Fruit fly (Drosophila melanogaster) whole organism, prepupa: ENCODE results near the gene CG14118.

Experiments used
- Blimp-1 ChIP-seq: fragments of 200-800 bp; sonication (Bioruptor generic); optimal IDR thresholded peaks from 3 replicates; lab custom pipeline; 2017; ENCODE audit warnings: missing biosample characterization, missing genetic modification characterization, mild to moderate bottlenecking, moderate library complexity, missing genetic modification reagents
- CG10631 ChIP-seq: fragments of 200-800 bp; sonication (Bioruptor generic); optimal IDR thresholded peaks from 2 replicates; lab custom pipeline; 2016; ENCODE audit warnings: missing biosample characterization, missing genetic modification characterization
- CG10669 ChIP-seq: fragments of 200-800 bp; sonication (Bioruptor generic); optimal IDR thresholded peaks from 3 replicates; lab custom pipeline; 2018; ENCODE audit warnings: missing biosample characterization, mild to moderate bottlenecking, missing genetic modification characterization, moderate library complexity
- CG11294 ChIP-seq: fragments of 200-800 bp; sonication (Bioruptor generic); IDR thresholded peaks from 2 replicates; pipeline ENCODE4 v1.3.6; 2022; ENCODE audit warnings: missing biosample characterization, missing genetic modification characterization
- CG11762 ChIP-seq: fragments of 200-800 bp; sonication (Bioruptor generic); optimal IDR thresholded peaks from 3 replicates; lab custom pipeline; 2016; ENCODE audit warnings: missing biosample characterization, missing genetic modification characterization; ENCODE audit not compliant: insufficient read depth
- CG15336 ChIP-seq: fragments of 200-800 bp; sonication (Bioruptor generic); IDR thresholded peaks from 2 replicates; pipeline ENCODE4 v1.3.6; 2022; ENCODE audit warnings: missing biosample characterization, missing genetic modification characterization
- CG1621 ChIP-seq: fragments of 200-800 bp; sonication (Bioruptor generic); optimal IDR thresholded peaks from 3 replicates; lab custom pipeline; 2018; ENCODE audit warnings: missing biosample characterization, mild to moderate bottlenecking, missing genetic modification characterization
- CG16779 ChIP-seq: fragments of 200-800 bp; sonication (Bioruptor generic); optimal IDR thresholded peaks from 3 replicates; lab custom pipeline; 2017; ENCODE audit warnings: missing biosample characterization, mild to moderate bottlenecking, missing genetic modification characterization
- CG3032 ChIP-seq: fragments of 200-800 bp; optimal IDR thresholded peaks from 2 replicates; lab custom pipeline; 2019; ENCODE audit warnings: missing biosample characterization, mild to moderate bottlenecking, missing genetic modification characterization, moderate library complexity
- CG32006 ChIP-seq: fragments of 200-800 bp; sonication (Bioruptor generic); optimal IDR thresholded peaks from 3 replicates; lab custom pipeline; 2017; ENCODE audit warnings: missing biosample characterization, mild to moderate bottlenecking, missing genetic modification characterization
- CG34406 ChIP-seq: fragments of 200-800 bp; sonication (Bioruptor generic); optimal IDR thresholded peaks from 3 replicates; lab custom pipeline; 2016; ENCODE audit warnings: missing biosample characterization, missing genetic modification characterization
- CG3919 ChIP-seq: fragments of 200-800 bp; sonication (Bioruptor generic); optimal IDR thresholded peaks from 3 replicates; lab custom pipeline; 2016; ENCODE audit warnings: missing biosample characterization, missing genetic modification characterization
- CG4318 ChIP-seq: fragments of 200-800 bp; sonication (Bioruptor generic); optimal IDR thresholded peaks from 3 replicates; lab custom pipeline; 2017; ENCODE audit warnings: missing biosample characterization, mild to moderate bottlenecking, missing genetic modification characterization
- CG6163 ChIP-seq: fragments of 200-800 bp; sonication (Bioruptor generic); IDR thresholded peaks from 3 replicates; pipeline ENCODE4 v1.3.6; 2022; ENCODE audit warnings: missing biosample characterization, missing genetic modification characterization
- CG6276 ChIP-seq: fragments of 200-800 bp; sonication (Bioruptor generic); optimal IDR thresholded peaks from 2 replicates; lab custom pipeline; 2017; ENCODE audit warnings: missing biosample characterization, mild to moderate bottlenecking, missing genetic modification characterization
- CG6792 ChIP-seq: fragments of 200-800 bp; sonication (Bioruptor generic); optimal IDR thresholded peaks from 3 replicates; lab custom pipeline; 2016; ENCODE audit warnings: missing biosample characterization, missing genetic modification characterization
- CG6808 ChIP-seq: fragments of 200-800 bp; sonication (Bioruptor generic); optimal IDR thresholded peaks from 3 replicates; lab custom pipeline; 2017; ENCODE audit warnings: missing biosample characterization, missing genetic modification characterization, mild to moderate bottlenecking, moderate library complexity, missing genetic modification reagents
- CG6854 ChIP-seq: fragments of 200-800 bp; sonication (Bioruptor generic); optimal IDR thresholded peaks from 2 replicates; lab custom pipeline; 2017; ENCODE audit warnings: missing biosample characterization, mild to moderate bottlenecking, missing genetic modification characterization
- CG7368 ChIP-seq: fragments of 200-800 bp; sonication (Bioruptor generic); optimal IDR thresholded peaks from 3 replicates; lab custom pipeline; 2016; ENCODE audit warnings: missing biosample characterization, missing genetic modification characterization
- CG8119 ChIP-seq: fragments of 200-800 bp; sonication (Bioruptor generic); IDR thresholded peaks from 3 replicates; pipeline ENCODE4 v1.3.6; 2022; ENCODE audit warnings: missing biosample characterization, missing genetic modification characterization
- CG8319 ChIP-seq: fragments of 200-800 bp; sonication (Bioruptor generic); optimal IDR thresholded peaks from 3 replicates; lab custom pipeline; 2016; ENCODE audit warnings: missing biosample characterization, missing genetic modification characterization
- CG8632 ChIP-seq: fragments of 200-800 bp; sonication (Bioruptor generic); optimal IDR thresholded peaks from 3 replicates; lab custom pipeline; 2016; ENCODE audit warnings: missing biosample characterization, missing genetic modification characterization
- Eip78C ChIP-seq: fragments of 200-800 bp; sonication (Bioruptor generic); peaks from one replicate; lab custom pipeline; 2016; ENCODE audit warnings: missing biosample characterization, missing genetic modification characterization
- Eip93F ChIP-seq: fragments of 200-800 bp; sonication (Bioruptor generic); optimal IDR thresholded peaks from 2 replicates; lab custom pipeline; 2016; ENCODE audit warnings: missing biosample characterization, mild to moderate bottlenecking, missing genetic modification characterization
- Ets21C ChIP-seq: fragments of 200-800 bp; sonication (Bioruptor generic); optimal IDR thresholded peaks from 3 replicates; lab custom pipeline; 2016; ENCODE audit warnings: missing biosample characterization, missing genetic modification characterization
- Ets96B ChIP-seq: fragments of 200-800 bp; optimal IDR thresholded peaks from 2 replicates; lab custom pipeline; 2019; ENCODE audit warnings: missing biosample characterization, mild to moderate bottlenecking, missing genetic modification characterization, moderate library complexity
- Gug ChIP-seq: fragments of 200-800 bp; sonication (Bioruptor generic); IDR thresholded peaks from 2 replicates; pipeline ENCODE4 v1.3.6; 2022; ENCODE audit warnings: missing biosample characterization, missing genetic modification characterization
- Hr38 ChIP-seq: sonication (Bioruptor generic); optimal IDR thresholded peaks from 2 replicates; lab custom pipeline; 2016; ENCODE audit warnings: missing biosample characterization, missing genetic modification characterization
- Lpt ChIP-seq: fragments of 200-800 bp; sonication (Bioruptor generic); optimal IDR thresholded peaks from 3 replicates; lab custom pipeline; 2016; ENCODE audit warnings: missing biosample characterization, missing genetic modification characterization
- Met ChIP-seq: fragments of 200-800 bp; sonication (Bioruptor generic); optimal IDR thresholded peaks from 3 replicates; lab custom pipeline; 2016; ENCODE audit warnings: missing biosample characterization, missing genetic modification characterization
- OdsH ChIP-seq: fragments of 200-800 bp; sonication (Bioruptor generic); optimal IDR thresholded peaks from 3 replicates; lab custom pipeline; 2016; ENCODE audit warnings: missing biosample characterization, missing genetic modification characterization
- Smox ChIP-seq: fragments of 200-800 bp; sonication (Bioruptor generic); optimal IDR thresholded peaks from 3 replicates; lab custom pipeline; 2016; ENCODE audit warnings: missing biosample characterization, missing genetic modification characterization
- Sox14 ChIP-seq: fragments of 200-800 bp; sonication (Bioruptor generic); optimal IDR thresholded peaks from 3 replicates; lab custom pipeline; 2016; ENCODE audit warnings: missing biosample characterization, missing genetic modification characterization
- Sox15 ChIP-seq: fragments of 200-800 bp; sonication (Bioruptor generic); optimal IDR thresholded peaks from 3 replicates; lab custom pipeline; 2016; ENCODE audit warnings: missing biosample characterization, missing genetic modification characterization
- achi ChIP-seq: fragments of 200-800 bp; sonication (Bioruptor generic); optimal IDR thresholded peaks from 3 replicates; lab custom pipeline; 2016; ENCODE audit warnings: missing biosample characterization, missing genetic modification characterization
- acj6 ChIP-seq: fragments of 200-800 bp; sonication (Bioruptor generic); optimal IDR thresholded peaks from 3 replicates; lab custom pipeline; 2016; ENCODE audit warnings: missing biosample characterization, missing genetic modification characterization
- cyc ChIP-seq: fragments of 200-800 bp; sonication (Bioruptor generic); optimal IDR thresholded peaks from 3 replicates; lab custom pipeline; 2016; ENCODE audit warnings: missing biosample characterization, missing genetic modification characterization
- dac ChIP-seq: fragments of 200-800 bp; sonication (Bioruptor generic); optimal IDR thresholded peaks from 2 replicates; lab custom pipeline; 2017; ENCODE audit warnings: missing biosample characterization, mild to moderate bottlenecking, missing genetic modification characterization
- dsx ChIP-seq: fragments of 200-800 bp; optimal IDR thresholded peaks from 3 replicates; lab custom pipeline; 2019; ENCODE audit warnings: missing biosample characterization, mild to moderate bottlenecking, missing genetic modification characterization, moderate library complexity; ENCODE audit not compliant: poor library complexity, severe bottlenecking
- esn ChIP-seq: fragments of 200-800 bp; sonication (Bioruptor generic); optimal IDR thresholded peaks from 2 replicates; lab custom pipeline; 2016; ENCODE audit warnings: missing biosample characterization, mild to moderate bottlenecking, missing genetic modification characterization, moderate library complexity
- fd85E ChIP-seq: fragments of 200-800 bp; sonication (Bioruptor generic); optimal IDR thresholded peaks from 3 replicates; lab custom pipeline; 2016; ENCODE audit warnings: missing biosample characterization, missing genetic modification characterization
- fkh ChIP-seq: fragments of 200-800 bp; sonication (Bioruptor generic); optimal IDR thresholded peaks from 3 replicates; lab custom pipeline; 2017; ENCODE audit warnings: missing biosample characterization, mild to moderate bottlenecking, missing genetic modification characterization, moderate library complexity
- net ChIP-seq: fragments of 200-800 bp; sonication (Bioruptor generic); optimal IDR thresholded peaks from 3 replicates; lab custom pipeline; 2016; ENCODE audit warnings: missing biosample characterization, missing genetic modification characterization
- pdm3 ChIP-seq: fragments of 200-800 bp; sonication (Bioruptor generic); optimal IDR thresholded peaks from 3 replicates; lab custom pipeline; 2016; ENCODE audit warnings: missing biosample characterization, missing genetic modification characterization
- salr ChIP-seq, 2 experiments: fragments of 200-800 bp; sonication (Bioruptor generic); optimal IDR thresholded peaks; 3 replicates each; lab custom pipeline; 2016 to 2018; ENCODE audit warnings: missing biosample characterization in 2 of 2, missing genetic modification characterization in 2 of 2, mild to moderate bottlenecking in 1 of 2
- ss ChIP-seq, 2 experiments: fragments of 200-800 bp; sonication (Bioruptor generic); optimal IDR thresholded peaks; 2 replicates in 1 of 2; 3 replicates in 1 of 2; lab custom pipeline; 2017 to 2018; ENCODE audit warnings: mild to moderate bottlenecking in 2 of 2, missing biosample characterization in 2 of 2, missing genetic modification characterization in 2 of 2, moderate library complexity in 1 of 2
- svp ChIP-seq: fragments of 200-800 bp; sonication (Bioruptor generic); peaks from one replicate; lab custom pipeline; 2016; ENCODE audit warnings: missing biosample characterization, missing genetic modification characterization
- topi ChIP-seq: fragments of 200-800 bp; sonication (Bioruptor generic); optimal IDR thresholded peaks from 3 replicates; lab custom pipeline; 2016; ENCODE audit warnings: missing biosample characterization, missing genetic modification characterization

Gene CG14118

dm6 chr3L:12903611-12904010 is 11.2 kb downstream of the CG14118 start, which contains the start of gene CG32117:
CG32117 (minus strand) TSS chr3L:12903711.
- TF ChIP-seq CG7368 (GFP tag; lab: Kevin White, UChicago): no peak
- no peak for TF ChIP-seq CG6276
- no peak for TF ChIP-seq CG10631 (GFP tag; lab: Kevin White, UChicago)
- TF ChIP-seq Blimp-1 (GFP tag; lab: Kevin White, UChicago): no peak

- TF ChIP-seq fkh (GFP tag; lab: Kevin White, UChicago) (peak; percentile 75), Eip78C (GFP tag; lab: Kevin White, UChicago) (peak; percentile 99), CG1621 (peak; percentile 90), CG3919 (GFP tag; lab: Kevin White, UChicago) (peak; percentile 95), CG6276 (peak; percentile 84), CG11294 (peak; percentile 95), Lpt (GFP tag; lab: Kevin White, UChicago) (peak; percentile 89), CG16779 (tag; lab: Kevin White, UChicago) (peak; percentile 88), Hr38 (GFP tag; lab: Kevin White, UChicago) (no peak), cyc (GFP tag; lab: Kevin White, UChicago) (peak; percentile 96), svp (GFP tag; lab: Kevin White, UChicago) (peak; percentile 98), CG6854 (no peak), CG3032 (tag; lab: Kevin White, UChicago) (peak; percentile 95), topi (peak; percentile 97), CG7368 (GFP tag; lab: Kevin White, UChicago) (peak; percentile 89), salr (GFP tag; optimal IDR thresholded peaks at IDR 0.05; lab: Kevin White, UChicago) (peak; percentile 89 to 91), CG6163 (GFP tag; lab: Robert Waterston, UW) (peak; percentile 98), acj6 (GFP tag; lab: Kevin White, UChicago) (peak; percentile 96), Ets96B (peak; percentile 95), dac (GFP tag; lab: Kevin White, UChicago) (peak; percentile 56), fd85E (GFP tag; lab: Kevin White, UChicago) (peak; percentile 73), Eip93F (peak; percentile 89), CG8119 (GFP tag; lab: Robert Waterston, UW) (peak; percentile 95), ss (GFP tag; optimal IDR thresholded peaks at IDR 0.05; lab: Kevin White, UChicago) (peak; percentile 76 to 93), esn (peak; percentile 97), Met (GFP tag; lab: Kevin White, UChicago) (peak; percentile 96), Sox15 (GFP tag; lab: Kevin White, UChicago) (peak; percentile 91), CG32006 (GFP tag; lab: Kevin White, UChicago) (peak; percentile 95), CG6792 (GFP tag; lab: Kevin White, UChicago) (peak; percentile 93), OdsH (GFP tag; lab: Kevin White, UChicago) (peak; percentile 96), CG8319 (GFP tag; lab: Kevin White, UChicago) (peak; percentile 91), Sox14 (GFP tag; lab: Kevin White, UChicago) (peak; percentile 97), CG10669 (GFP tag; lab: Kevin White, UChicago) (peak; percentile 92), dsx (GFP tag; lab: Kevin White, UChicago) (peak; percentile 93), Gug (peak; percentile 97), Blimp-1 (GFP tag; lab: Kevin White, UChicago) (peak; percentile 86), CG11762 (GFP tag; lab: Kevin White, UChicago) (peak; percentile 94), CG6808 (GFP tag; lab: Kevin White, UChicago) (peak; percentile 81), Ets21C (GFP tag; lab: Kevin White, UChicago) (peak; percentile 91), achi (GFP tag; lab: Kevin White, UChicago) (peak; percentile 94), CG4318 (GFP tag; lab: Kevin White, UChicago) (peak; percentile 89), Smox (GFP tag; lab: Kevin White, UChicago) (peak; percentile 95), CG34406 (peak; percentile 94), CG15336 (GFP tag; lab: Robert Waterston, UW) (peak; percentile 96), pdm3 (GFP tag; lab: Kevin White, UChicago) (peak; percentile 96), net (GFP tag; lab: Kevin White, UChicago) (peak; percentile 93), CG10631 (GFP tag; lab: Kevin White, UChicago) (peak; percentile 93), CG8632 (GFP tag; lab: Kevin White, UChicago) (peak; percentile 94)
Observed at dm6 chr3L:12913609-12914266, 21.3 kb downstream of the CG14118 start, which contains the start of gene CG32115. CG32115 (minus strand) TSS chr3L:12913646.
